Fruit fly (Drosophila melanogaster): ENCODE results near the gene Ced-12.

dm6 chr2L:12091522-12091921 is 6.1 kb upstream of the Ced-12 start, which contains the start of gene Pex19:
- TF ChIP-seq CG1620 (GFP tag; optimal IDR thresholded peaks at IDR 0.05): no peak
- no peak for TF ChIP-seq cnc (optimal IDR thresholded peaks at IDR 0.05)
- TF ChIP-seq kay (GFP tag; ENCODE audit: borderline replicate concordance): no peak
- TF ChIP-seq Hr96 (GFP tag; optimal IDR thresholded peaks at IDR 0.05): no peak
- TF ChIP-seq Mnt (GFP tag; optimal IDR thresholded peaks at IDR 0.05): no peak
- TF ChIP-seq Clk (GFP tag; optimal IDR thresholded peaks at IDR 0.05): no peak
- no peak for TF ChIP-seq CG12768 (GFP tag; optimal IDR thresholded peaks at IDR 0.05)
- no peak for TF ChIP-seq CG5204 (GFP tag; optimal IDR thresholded peaks at IDR 0.05)
- no peak for TF ChIP-seq pad (GFP tag; optimal IDR thresholded peaks at IDR 0.05)
- no peak for TF ChIP-seq toe (GFP tag; optimal IDR thresholded peaks at IDR 0.05)
- no peak for TF ChIP-seq CG33017 (tag; optimal IDR thresholded peaks at IDR 0.05)
- TF ChIP-seq CG14711 (tag; optimal IDR thresholded peaks at IDR 0.05): no peak

Measured in whole organism, adult.